Worm (Caenorhabditis elegans): Measurements from ENCODE around the gene F31F4.1.
"Not testable (repeated sequence)": the region's sequence is repeated elsewhere in the genome, so short reads cannot be mapped to it uniquely, and the experiment has no call there.

DNA sequence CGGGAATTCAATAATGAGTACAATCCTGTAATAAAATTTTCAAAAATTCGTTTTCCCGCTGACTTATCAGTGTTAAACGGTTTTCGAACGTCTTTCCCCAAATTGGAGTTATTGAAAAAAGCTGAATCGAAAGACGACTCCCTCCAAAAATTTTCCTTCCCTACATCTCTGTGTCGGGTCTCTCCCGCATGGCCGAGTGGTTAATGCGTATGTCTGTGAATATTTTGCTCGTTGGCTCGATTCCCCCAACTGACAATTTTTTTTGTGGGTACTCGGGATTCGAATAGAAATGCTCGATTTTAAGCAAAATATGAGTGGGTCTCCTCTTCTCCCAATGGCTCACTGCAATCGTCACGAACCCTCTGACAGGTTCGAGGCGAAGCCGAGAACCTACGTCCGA, 22.6 kb downstream of the F31F4.1 start:
- not testable (repeated sequence) for TF ChIP-seq cog-1 (tag; optimal IDR thresholded peaks at IDR 0.05); T22C8.4 (GFP tag; IDR thresholded peaks at IDR 0.05); klf-2 (GFP tag; conservative IDR thresholded peaks at IDR 0.05); tab-1 (GFP tag; IDR thresholded peaks at IDR 0.05); med-1 (GFP tag; optimal IDR thresholded peaks at IDR 0.05; ENCODE audit: insufficient read depth)
- TF ChIP-seq ztf-23 (GFP tag; IDR thresholded peaks at IDR 0.05) (peak; percentile 68; the same call in 1 of the 2 replicates), flt-1 (GFP tag; IDR thresholded peaks at IDR 0.05) (peak; percentile 66; the same call in 1 of the 2 replicates), ref-1 (GFP tag; conservative IDR thresholded peaks at IDR 0.05) (peak; percentile 69)
